Worm (Caenorhabditis elegans) whole organism, mixed stage, embryonic: Measurements from ENCODE around the gene T10B9.14.

ENCODE experiments used
- M03D4.4 ChIP-seq: sonication (generic microtip); optimal IDR thresholded peaks from 2 replicates; lab custom pipeline; 2017; ENCODE audit warnings: mild to moderate bottlenecking, missing genetic modification characterization, missing compliant biosample characterization
- elt-1 ChIP-seq: sonication (generic microtip); optimal IDR thresholded peaks from 2 replicates; lab custom pipeline; 2017; ENCODE audit warnings: missing genetic modification characterization, mild to moderate bottlenecking, missing compliant biosample characterization, antibody characterized with exemption, moderate library complexity, borderline replicate concordance; ENCODE audit not compliant: insufficient read depth
- elt-3 ChIP-seq: fragments of 150-350 bp; optimal IDR thresholded peaks from 2 replicates; lab custom pipeline; 2014; ENCODE audit warnings: missing biosample characterization, missing genetic modification characterization
- ham-2 ChIP-seq: fragments of 200-800 bp; sonication (Bioruptor generic); optimal IDR thresholded peaks from 2 replicates; lab custom pipeline; 2018; ENCODE audit warnings: mild to moderate bottlenecking, missing genetic modification characterization, missing compliant biosample characterization
- lin-13 ChIP-seq: fragments of 150-350 bp; optimal IDR thresholded peaks from 2 replicates; lab custom pipeline; 2014; ENCODE audit warnings: missing biosample characterization, missing genetic modification characterization
- lin-32 ChIP-seq: fragments of 200-800 bp; sonication (Bioruptor generic); optimal IDR thresholded peaks from 2 replicates; lab custom pipeline; 2018; ENCODE audit warnings: mild to moderate bottlenecking, missing genetic modification characterization, missing compliant biosample characterization
- lsy-2 ChIP-seq: fragments of 150-350 bp; optimal IDR thresholded peaks from 2 replicates; lab custom pipeline; 2014; ENCODE audit warnings: missing biosample characterization, missing genetic modification characterization
- mep-1 ChIP-seq: fragments of 150-350 bp; optimal IDR thresholded peaks from 2 replicates; lab custom pipeline; 2017; ENCODE audit warnings: missing biosample characterization, missing genetic modification reagents, missing genetic modification characterization, inconsistent platforms
- nhr-28 ChIP-seq: fragments of 150-350 bp; optimal IDR thresholded peaks from 2 replicates; lab custom pipeline; 2014; ENCODE audit warnings: missing biosample characterization, missing genetic modification characterization
- pha-4 ChIP-seq: fragments of 150-350 bp; optimal IDR thresholded peaks from 2 replicates; lab custom pipeline; 2018; ENCODE audit warnings: missing biosample characterization, missing genetic modification reagents, missing genetic modification characterization
- snpc-4 ChIP-seq: fragments of 150-350 bp; optimal IDR thresholded peaks from 2 replicates; lab custom pipeline; 2014; ENCODE audit warnings: missing biosample characterization, missing genetic modification characterization
- zip-8 ChIP-seq: fragments of 150-350 bp; optimal IDR thresholded peaks from 2 replicates; lab custom pipeline; 2014; ENCODE audit warnings: missing biosample characterization, missing genetic modification characterization

DNA sequence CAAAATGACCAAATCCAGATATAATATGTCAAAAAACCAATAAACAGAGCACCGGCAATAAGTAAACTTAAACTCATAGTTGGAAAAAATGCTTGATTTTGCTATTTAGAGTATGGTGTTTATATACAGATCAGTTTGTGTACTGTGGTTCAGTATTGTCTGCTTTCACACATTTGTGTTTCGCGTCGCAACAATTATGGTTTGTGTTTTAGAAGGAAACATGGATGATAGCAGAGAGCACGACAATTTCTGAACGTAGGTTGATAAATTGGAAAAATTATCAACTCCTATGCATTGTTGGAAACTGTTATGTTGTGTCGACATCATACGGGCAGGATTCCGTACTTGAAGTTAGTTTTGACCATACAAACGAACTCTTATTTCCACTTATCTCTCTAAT is 15.4 kb upstream of the T10B9.14 start, which contains the start of gene cyp-13A4:
- TF ChIP-seq M03D4.4 (tag; lab: Kevin White, UChicago) = no peak
- TF ChIP-seq zip-8 = no peak
- TF ChIP-seq elt-1 (tag; lab: Kevin White, UChicago) = no peak
- TF ChIP-seq lin-13 = no peak
- TF ChIP-seq mep-1 (tag; lab: Kevin White, UChicago) = no peak
- no peak for TF ChIP-seq pha-4
- TF ChIP-seq lin-32 (GFP tag; lab: Kevin White, UChicago) = no peak
- TF ChIP-seq snpc-4 (tag; lab: Kevin White, UChicago) = no peak
- no peak for TF ChIP-seq elt-3
- TF ChIP-seq lsy-2 (tag; lab: Kevin White, UChicago) = no peak
- TF ChIP-seq ham-2 (GFP tag; lab: Kevin White, UChicago) = no peak
- TF ChIP-seq nhr-28 (tag; lab: Kevin White, UChicago) = no peak
